Fruit fly (Drosophila melanogaster) whole organism, pupa: ENCODE results near the gene CG7326.

Experiments
- CG12605 ChIP-seq: fragments of 200-800 bp; sonication (Bioruptor generic); IDR thresholded peaks from 2 replicates; pipeline ENCODE4 v1.3.6; 2022; ENCODE audit warnings: missing biosample characterization, missing genetic modification characterization
- CG14655 ChIP-seq: fragments of 200-800 bp; sonication (Bioruptor generic); optimal IDR thresholded peaks from 3 replicates; lab custom pipeline; 2017; ENCODE audit warnings: mild to moderate bottlenecking, missing biosample characterization, missing genetic modification reagents, missing genetic modification characterization
- CG15710 ChIP-seq: fragments of 200-800 bp; sonication (Bioruptor generic); optimal IDR thresholded peaks from 2 replicates; lab custom pipeline; 2018; ENCODE audit warnings: missing biosample characterization, mild to moderate bottlenecking, missing genetic modification characterization, moderate library complexity
- CG34367 ChIP-seq: fragments of 200-800 bp; sonication (Bioruptor generic); optimal IDR thresholded peaks from 2 replicates; lab custom pipeline; 2018; ENCODE audit warnings: missing biosample characterization, mild to moderate bottlenecking, missing genetic modification characterization
- CG4496 ChIP-seq: fragments of 200-800 bp; sonication (Bioruptor generic); IDR thresholded peaks from 3 replicates; pipeline ENCODE4 v1.3.6; 2022; ENCODE audit warnings: missing biosample characterization, missing genetic modification characterization
- CG8301 ChIP-seq: fragments of 200-800 bp; sonication (Bioruptor generic); optimal IDR thresholded peaks from 2 replicates; lab custom pipeline; 2018; ENCODE audit warnings: missing biosample characterization, mild to moderate bottlenecking, missing genetic modification characterization
- D1 ChIP-seq: fragments of 200-800 bp; sonication (Bioruptor generic); optimal IDR thresholded peaks from 2 replicates; lab custom pipeline; 2018; ENCODE audit warnings: missing biosample characterization, mild to moderate bottlenecking, missing genetic modification characterization, moderate library complexity
- EcR ChIP-seq: fragments of 200-800 bp; sonication (Bioruptor generic); optimal IDR thresholded peaks from 3 replicates; lab custom pipeline; 2019; ENCODE audit warnings: missing biosample characterization, missing genetic modification characterization, mild to moderate bottlenecking, moderate library complexity, missing genetic modification reagents
- Ets98B ChIP-seq: fragments of 200-800 bp; sonication (Bioruptor generic); IDR thresholded peaks from 2 replicates; pipeline ENCODE4 v1.3.6; 2022; ENCODE audit warnings: missing biosample characterization, missing genetic modification characterization
- Pif1B ChIP-seq: fragments of 200-800 bp; sonication (Bioruptor generic); optimal IDR thresholded peaks from 3 replicates; lab custom pipeline; 2016; ENCODE audit warnings: missing biosample characterization, missing genetic modification characterization
- fd96Ca ChIP-seq: fragments of 200-800 bp; sonication (Bioruptor generic); IDR thresholded peaks from 3 replicates; pipeline ENCODE4 v1.3.6; 2022; ENCODE audit warnings: missing biosample characterization, missing genetic modification characterization
- gl ChIP-seq: fragments of 200-800 bp; sonication (Bioruptor generic); optimal IDR thresholded peaks from 2 replicates; lab custom pipeline; 2018; ENCODE audit warnings: missing biosample characterization, mild to moderate bottlenecking, missing genetic modification characterization

DNA sequence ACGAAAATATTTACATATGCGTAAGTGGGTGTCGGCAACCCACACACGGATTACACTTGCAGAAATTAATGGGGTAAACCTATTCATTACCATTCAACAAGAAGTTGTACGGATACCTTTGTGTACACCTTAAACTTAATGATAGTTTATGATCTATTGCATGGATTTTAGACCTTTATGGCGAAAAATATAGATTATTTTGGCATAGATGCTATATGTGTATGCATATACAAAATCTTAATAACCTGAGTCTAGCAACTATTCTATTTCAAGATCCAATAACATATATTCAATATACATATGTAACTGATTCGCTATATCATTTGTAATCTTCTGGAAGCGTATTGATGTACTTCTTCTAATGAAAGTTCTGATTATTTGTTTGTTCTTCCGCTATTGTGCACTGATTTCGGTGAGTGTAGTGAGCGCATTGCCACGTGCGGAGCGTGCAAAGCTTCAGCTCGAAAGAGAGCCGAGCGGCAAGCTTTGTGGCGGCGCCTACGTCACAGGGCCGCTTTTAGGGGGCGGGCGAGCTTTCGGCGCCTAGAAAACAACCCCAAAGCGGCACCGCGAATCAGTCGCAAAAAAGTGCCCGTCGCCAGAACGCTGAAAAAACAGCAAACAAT lies 36.4 kb upstream of the CG7326 start, which contains the start of gene CG7378:
- TF ChIP-seq CG15710 (tag; lab: Kevin White, UChicago), result no peak
- no peak for TF ChIP-seq EcR (GFP tag; lab: Kevin White, UChicago)
- TF ChIP-seq D1 (tag; lab: Kevin White, UChicago), result no peak
- no peak for TF ChIP-seq CG8301
- TF ChIP-seq Ets98B (GFP tag; lab: Robert Waterston, UW), result no peak
- TF ChIP-seq fd96Ca (GFP tag; lab: Robert Waterston, UW), result no peak
- no peak for TF ChIP-seq Pif1B (GFP tag; lab: Kevin White, UChicago)
- TF ChIP-seq CG34367 (tag; lab: Kevin White, UChicago), result no peak
- TF ChIP-seq CG4496, result no peak; the same call in 2 of the 3 replicates
- TF ChIP-seq gl (tag; lab: Kevin White, UChicago), result no peak
- no peak for TF ChIP-seq CG14655
- no peak for TF ChIP-seq CG12605 (GFP tag; lab: Robert Waterston, UW)
